Worm (Caenorhabditis elegans): ENCODE measurements around the gene F55E10.2.

DNA sequence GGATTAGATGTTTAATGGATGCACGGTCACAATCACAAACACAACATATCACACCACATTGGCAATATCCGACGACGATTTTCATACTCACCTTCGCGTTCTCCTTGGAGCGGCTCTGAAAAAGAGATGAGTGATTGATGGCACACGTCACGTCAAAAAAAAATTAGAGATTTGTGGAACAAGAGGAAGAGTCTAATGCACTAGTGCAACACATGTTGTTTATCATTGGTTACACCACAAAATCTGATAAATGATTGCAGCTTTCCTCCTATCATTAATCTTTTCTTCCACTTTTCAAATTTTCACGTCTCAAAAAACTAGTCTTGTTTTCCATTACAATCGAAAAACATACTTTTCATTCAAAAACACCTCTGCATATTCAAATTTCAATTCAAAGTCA, 50.0 kb downstream of the F55E10.2 start:
- no peak for TF ChIP-seq tra-4 (tag; optimal IDR thresholded peaks at IDR 0.05)
- no peak for TF ChIP-seq hmbx-1 (tag; optimal IDR thresholded peaks at IDR 0.05)
- TF ChIP-seq sea-1 (GFP tag; conservative IDR thresholded peaks at IDR 0.05), result no peak
- TF ChIP-seq flt-1 (GFP tag; IDR thresholded peaks at IDR 0.05), result no peak
- no peak for TF ChIP-seq ama-1 (optimal IDR thresholded peaks at IDR 0.05)
- no peak for TF ChIP-seq ceh-36 (tag; optimal IDR thresholded peaks at IDR 0.05)
- TF ChIP-seq hmg-4 (GFP tag; optimal IDR thresholded peaks at IDR 0.05), result no peak
- TF ChIP-seq F13C5.2 (tag; optimal IDR thresholded peaks at IDR 0.05), result no peak
- TF ChIP-seq hnd-1 (tag; optimal IDR thresholded peaks at IDR 0.05), result no peak
- TF ChIP-seq ceh-13 (GFP tag; optimal IDR thresholded peaks at IDR 0.05), result no peak
- TF ChIP-seq scrt-1 (GFP tag; IDR thresholded peaks at IDR 0.05), result no peak
- no peak for TF ChIP-seq pes-1 (GFP tag; IDR thresholded peaks at IDR 0.05)
- no peak for TF ChIP-seq B0310.2 (tag; optimal IDR thresholded peaks at IDR 0.05)
